Worm (Caenorhabditis elegans) whole organism, L2 larva: Measurements from ENCODE around the gene far-5.

Source experiments
- C34F6.9 ChIP-seq: fragments of 150-350 bp; optimal IDR thresholded peaks from 2 replicates; lab custom pipeline; 2014; ENCODE audit warnings: missing biosample characterization, missing genetic modification characterization
- F13H6.1 ChIP-seq: sonication (generic microtip); optimal IDR thresholded peaks from 2 replicates; lab custom pipeline; 2016; ENCODE audit warnings: missing genetic modification characterization, missing compliant biosample characterization
- R02D3.7 ChIP-seq: fragments of 150-350 bp; optimal IDR thresholded peaks from 2 replicates; lab custom pipeline; 2014; ENCODE audit warnings: missing biosample characterization, missing genetic modification characterization
- Y55F3AM.14 ChIP-seq: fragments of 200-800 bp; sonication (Bioruptor generic); optimal IDR thresholded peaks from 2 replicates; lab custom pipeline; 2018; ENCODE audit warnings: mild to moderate bottlenecking, missing genetic modification characterization, missing compliant biosample characterization
- ZK546.5 ChIP-seq: sonication (generic microtip); optimal IDR thresholded peaks from 2 replicates; lab custom pipeline; 2017; ENCODE audit warnings: missing biosample characterization, missing genetic modification characterization
- alr-1 ChIP-seq: fragments of 150-350 bp; optimal IDR thresholded peaks from 2 replicates; lab custom pipeline; 2014; ENCODE audit warnings: missing biosample characterization, missing genetic modification characterization
- aly-2 ChIP-seq: fragments of 150-350 bp; optimal IDR thresholded peaks from 2 replicates; lab custom pipeline; 2014; ENCODE audit warnings: missing biosample characterization, missing genetic modification characterization
- ama-1 ChIP-seq: fragments of 150-350 bp; optimal IDR thresholded peaks from 2 replicates; lab custom pipeline; 2018; ENCODE audit warnings: inconsistent platforms
- blmp-1 ChIP-seq: sonication (generic microtip); optimal IDR thresholded peaks from 2 replicates; lab custom pipeline; 2017; ENCODE audit warnings: missing genetic modification characterization, mild to moderate bottlenecking, missing compliant biosample characterization, antibody characterized with exemption, moderate library complexity; ENCODE audit not compliant: insufficient read depth
- ceh-16 ChIP-seq: fragments of 150-350 bp; optimal IDR thresholded peaks from 2 replicates; lab custom pipeline; 2014; ENCODE audit warnings: missing biosample characterization, missing genetic modification characterization
- ceh-82 ChIP-seq: fragments of 150-350 bp; optimal IDR thresholded peaks from 2 replicates; lab custom pipeline; 2014; ENCODE audit warnings: missing biosample characterization, missing genetic modification characterization
- crh-2 ChIP-seq: sonication (generic microtip); optimal IDR thresholded peaks from 2 replicates; lab custom pipeline; 2017; ENCODE audit warnings: missing biosample characterization, missing genetic modification characterization
- dmd-4 ChIP-seq: sonication (generic microtip); optimal IDR thresholded peaks from 2 replicates; lab custom pipeline; 2017; ENCODE audit warnings: missing biosample characterization, missing genetic modification characterization
- egl-27 ChIP-seq: sonication (generic microtip); optimal IDR thresholded peaks from 3 replicates; lab custom pipeline; 2017; ENCODE audit warnings: missing biosample characterization, missing genetic modification reagents, missing genetic modification characterization
- elt-1 ChIP-seq: fragments of 150-350 bp; optimal IDR thresholded peaks from 2 replicates; lab custom pipeline; 2014; ENCODE audit warnings: missing biosample characterization, missing genetic modification characterization
- elt-3 ChIP-seq: sonication (generic microtip); optimal IDR thresholded peaks from 2 replicates; lab custom pipeline; 2017; ENCODE audit warnings: missing biosample characterization, missing genetic modification characterization
- fos-1 ChIP-seq: fragments of 150-350 bp; optimal IDR thresholded peaks from 2 replicates; lab custom pipeline; 2014; ENCODE audit warnings: missing biosample characterization, missing genetic modification characterization
- gmeb-1 ChIP-seq: fragments of 150-350 bp; optimal IDR thresholded peaks from 2 replicates; lab custom pipeline; 2014; ENCODE audit warnings: missing biosample characterization, missing genetic modification characterization
- lin-11 ChIP-seq: fragments of 150-350 bp; sonication (generic microtip); optimal IDR thresholded peaks from 2 replicates; lab custom pipeline; 2014; ENCODE audit warnings: missing biosample characterization, missing genetic modification characterization, inconsistent platforms, mixed read lengths
- lin-13 ChIP-seq: fragments of 150-350 bp; optimal IDR thresholded peaks from 2 replicates; lab custom pipeline; 2014; ENCODE audit warnings: missing biosample characterization, missing genetic modification reagents, missing genetic modification characterization
- lin-39 ChIP-seq: fragments of 150-350 bp; optimal IDR thresholded peaks from 2 replicates; lab custom pipeline; 2014; ENCODE audit warnings: missing biosample characterization, missing genetic modification reagents, missing genetic modification characterization
- lsy-2 ChIP-seq, 2 experiments: fragments of 150-350 bp in 1 of 2; sonication (generic microtip) in 1 of 2; optimal IDR thresholded peaks; 2 replicates each; lab custom pipeline; 2014 to 2017; ENCODE audit warnings: missing biosample characterization in 2 of 2, missing genetic modification characterization in 2 of 2
- mab-5 ChIP-seq: fragments of 150-350 bp; optimal IDR thresholded peaks from 2 replicates; lab custom pipeline; 2014; ENCODE audit warnings: missing biosample characterization, missing genetic modification characterization
- mbf-1 ChIP-seq: sonication (generic microtip); optimal IDR thresholded peaks from 2 replicates; lab custom pipeline; 2017; ENCODE audit warnings: missing biosample characterization, missing genetic modification characterization
- mdl-1 ChIP-seq, 2 experiments: fragments of 150-350 bp in 1 of 2; sonication (generic microtip) in 1 of 2; optimal IDR thresholded peaks; 2 replicates each; lab custom pipeline; 2017; ENCODE audit warnings: missing biosample characterization in 2 of 2, missing genetic modification characterization in 2 of 2
- nhr-10 ChIP-seq: sonication (generic microtip); optimal IDR thresholded peaks from 2 replicates; lab custom pipeline; 2017; ENCODE audit warnings: missing biosample characterization, missing genetic modification characterization
- nhr-11 ChIP-seq: fragments of 150-350 bp; optimal IDR thresholded peaks from 2 replicates; lab custom pipeline; 2014; ENCODE audit warnings: missing biosample characterization, missing genetic modification characterization
- nhr-12 ChIP-seq: fragments of 150-350 bp; optimal IDR thresholded peaks from 2 replicates; lab custom pipeline; 2014; ENCODE audit warnings: missing biosample characterization, missing genetic modification characterization
- nhr-129 ChIP-seq: fragments of 150-350 bp; optimal IDR thresholded peaks from 2 replicates; lab custom pipeline; 2014; ENCODE audit warnings: missing biosample characterization, missing genetic modification characterization
- nhr-21 ChIP-seq: fragments of 150-350 bp; optimal IDR thresholded peaks from 2 replicates; lab custom pipeline; 2014; ENCODE audit warnings: missing biosample characterization, missing genetic modification characterization
- nhr-23 ChIP-seq: fragments of 150-350 bp; optimal IDR thresholded peaks from 2 replicates; lab custom pipeline; 2014; ENCODE audit warnings: missing biosample characterization, missing genetic modification reagents, missing genetic modification characterization
- nhr-237 ChIP-seq: fragments of 150-350 bp; optimal IDR thresholded peaks from 2 replicates; lab custom pipeline; 2014; ENCODE audit warnings: missing biosample characterization, missing genetic modification characterization
- nhr-25 ChIP-seq: fragments of 150-350 bp; sonication (generic microtip); optimal IDR thresholded peaks from 3 replicates; lab custom pipeline; 2014; ENCODE audit warnings: missing biosample characterization, missing genetic modification characterization
- nhr-6 ChIP-seq: fragments of 150-350 bp; optimal IDR thresholded peaks from 2 replicates; lab custom pipeline; 2014; ENCODE audit warnings: missing biosample characterization, missing genetic modification characterization
- nhr-77 ChIP-seq: fragments of 150-350 bp; optimal IDR thresholded peaks from 2 replicates; lab custom pipeline; 2014; ENCODE audit warnings: missing biosample characterization, missing genetic modification characterization
- peb-1 ChIP-seq: fragments of 150-350 bp; optimal IDR thresholded peaks from 2 replicates; lab custom pipeline; 2014; ENCODE audit warnings: missing biosample characterization, missing genetic modification characterization
- sem-4 ChIP-seq: fragments of 150-350 bp; optimal IDR thresholded peaks from 2 replicates; lab custom pipeline; 2014; ENCODE audit warnings: missing biosample characterization, missing genetic modification reagents, missing genetic modification characterization
- skn-1 ChIP-seq: sonication (generic microtip); optimal IDR thresholded peaks from 2 replicates; lab custom pipeline; 2017; ENCODE audit warnings: missing biosample characterization, missing genetic modification characterization
- sma-3 ChIP-seq: sonication (generic microtip); optimal IDR thresholded peaks from 2 replicates; lab custom pipeline; 2016; ENCODE audit warnings: missing genetic modification reagents, missing genetic modification characterization, missing compliant biosample characterization
- sma-9 ChIP-seq, 2 experiments: fragments of 150-350 bp in 1 of 2; sonication (generic microtip) in 1 of 2; optimal IDR thresholded peaks; 2 replicates each; lab custom pipeline; 2014 to 2016; ENCODE audit warnings: missing genetic modification characterization in 2 of 2, mild to moderate bottlenecking in 1 of 2, missing biosample characterization in 1 of 2, missing compliant biosample characterization in 1 of 2, missing genetic modification reagents in 1 of 2, moderate library complexity in 1 of 2
- snpc-4 ChIP-seq: fragments of 150-350 bp; optimal IDR thresholded peaks from 2 replicates; lab custom pipeline; 2014; ENCODE audit warnings: missing biosample characterization, missing genetic modification characterization
- unc-39 ChIP-seq: fragments of 150-350 bp; optimal IDR thresholded peaks from 2 replicates; lab custom pipeline; 2014; ENCODE audit warnings: missing biosample characterization, missing genetic modification characterization
- unc-55 ChIP-seq: fragments of 150-350 bp; sonication (generic microtip); optimal IDR thresholded peaks from 3 replicates; lab custom pipeline; 2014; ENCODE audit warnings: missing biosample characterization, missing genetic modification reagents, missing genetic modification characterization
- unc-62 ChIP-seq: fragments of 150-350 bp; optimal IDR thresholded peaks from 2 replicates; lab custom pipeline; 2014; ENCODE audit warnings: missing biosample characterization, missing genetic modification reagents, missing genetic modification characterization
- zag-1 ChIP-seq: fragments of 150-350 bp; optimal IDR thresholded peaks from 2 replicates; lab custom pipeline; 2014; ENCODE audit warnings: missing biosample characterization, missing genetic modification characterization
- ztf-1 ChIP-seq: fragments of 200-800 bp; sonication (Bioruptor generic); conservative IDR thresholded peaks from 2 replicates; pipeline ENCODE4 v1.3.6; 2022; ENCODE audit warnings: missing genetic modification characterization, missing compliant biosample characterization
- ztf-11 ChIP-seq: sonication (generic microtip); optimal IDR thresholded peaks from 2 replicates; lab custom pipeline; 2017; ENCODE audit warnings: missing biosample characterization, missing genetic modification characterization
- ztf-4 ChIP-seq: fragments of 150-350 bp; optimal IDR thresholded peaks from 2 replicates; lab custom pipeline; 2014; ENCODE audit warnings: missing biosample characterization, missing genetic modification characterization

far-5 gene

ce11 chrV:13000068-13000467, 4.7 kb downstream of the far-5 start:
- TF ChIP-seq F13H6.1, result no peak
- TF ChIP-seq, all 48 proteins: peak for 0

ce11 chrV:13002070-13002469, 6.7 kb downstream of the far-5 start, which contains the start of gene inft-2:
Gene inft-2, plus strand, starts transcription at chrV:13002317.
- TF ChIP-seq F13H6.1, result no peak
- TF ChIP-seq fos-1, result peak; percentile 27

- TF ChIP-seq sma-3, result peak; percentile 71
- peak; percentile 74 for TF ChIP-seq sma-9 (GFP tag; optimal IDR thresholded peaks at IDR 0.05; lab: Kevin White, UChicago)
- no peak for TF ChIP-seq sma-9 (tag; optimal IDR thresholded peaks at IDR 0.05; lab: Kevin White, UChicago)
- no peak for TF ChIP-seq nhr-10 (tag; lab: Kevin White, UChicago)
- TF ChIP-seq nhr-129 (tag; lab: Kevin White, UChicago), result peak; percentile 93
- peak; percentile 70 for TF ChIP-seq F13H6.1
- TF ChIP-seq unc-39 (tag; lab: Kevin White, UChicago), result no peak
- no peak for TF ChIP-seq elt-1 (tag; lab: Kevin White, UChicago)
- no peak for TF ChIP-seq nhr-12
- peak; percentile 51 for TF ChIP-seq fos-1
- TF ChIP-seq ceh-16, result peak; percentile 44
- no peak for TF ChIP-seq nhr-11 (tag; lab: Kevin White, UChicago)
- no peak for TF ChIP-seq lin-39
- TF ChIP-seq mab-5, result no peak
- no peak for TF ChIP-seq peb-1 (tag; lab: Kevin White, UChicago)
- no peak for TF ChIP-seq ztf-1 (GFP tag; lab: Robert Waterston, UW)
- TF ChIP-seq lsy-2 (tag; optimal IDR thresholded peaks at IDR 0.05; lab: Kevin White, UChicago), result peak; percentile 52 to 63
- TF ChIP-seq elt-3 (tag; lab: Kevin White, UChicago), result no peak
- peak; percentile 46 for TF ChIP-seq nhr-25 (tag; lab: Kevin White, UChicago)
- no peak for TF ChIP-seq skn-1 (tag; lab: Kevin White, UChicago)
- peak; percentile 57 for TF ChIP-seq C34F6.9 (tag; lab: Kevin White, UChicago)
- no peak for TF ChIP-seq ceh-82 (tag; lab: Kevin White, UChicago)
- peak; percentile 67 for TF ChIP-seq unc-55 (GFP tag; lab: Kevin White, UChicago)
- TF ChIP-seq ama-1, result no peak
- TF ChIP-seq ZK546.5, result no peak
- peak; percentile 57 for TF ChIP-seq nhr-21 (tag; lab: Kevin White, UChicago)
- TF ChIP-seq ztf-11 (tag; lab: Kevin White, UChicago), result no peak
- no peak for TF ChIP-seq alr-1
- TF ChIP-seq crh-2 (tag; lab: Kevin White, UChicago), result peak; percentile 74
- no peak for TF ChIP-seq aly-2 (tag; lab: Kevin White, UChicago)
- TF ChIP-seq ztf-4 (tag; lab: Kevin White, UChicago), result no peak
- TF ChIP-seq snpc-4 (tag; lab: Kevin White, UChicago), result peak; percentile 6
- no peak for TF ChIP-seq dmd-4 (tag; lab: Kevin White, UChicago)
- TF ChIP-seq unc-62 (GFP tag; lab: Kevin White, UChicago), result no peak
- peak; percentile 58 for TF ChIP-seq egl-27 (tag; lab: Kevin White, UChicago)
- TF ChIP-seq lin-13 (GFP tag; lab: Kevin White, UChicago), result no peak
- TF ChIP-seq blmp-1, result no peak
- peak; percentile 1 for TF ChIP-seq Y55F3AM.14 (GFP tag; lab: Kevin White, UChicago)
- no peak for TF ChIP-seq nhr-77
- peak in 1 of 2 experiments; percentile 5 for TF ChIP-seq mdl-1 (tag; optimal IDR thresholded peaks at IDR 0.05; lab: Kevin White, UChicago)
- TF ChIP-seq zag-1, result peak; percentile 13
- TF ChIP-seq lin-11 (tag; lab: Kevin White, UChicago), result peak; percentile 52
- no peak for TF ChIP-seq R02D3.7 (tag; lab: Kevin White, UChicago)
- no peak for TF ChIP-seq nhr-237 (tag; lab: Kevin White, UChicago)
- TF ChIP-seq nhr-6 (tag; lab: Kevin White, UChicago), result no peak
- no peak for TF ChIP-seq mbf-1
- TF ChIP-seq gmeb-1 (tag; lab: Kevin White, UChicago), result peak; percentile 56
- no peak for TF ChIP-seq nhr-23 (tag; lab: Kevin White, UChicago)
- no peak for TF ChIP-seq sem-4 (tag; lab: Kevin White, UChicago)
Observed at ce11 chrV:13003378-13003777, 8.0 kb downstream of the far-5 start.
